Worm (Caenorhabditis elegans) whole organism, L1 larva: ENCODE measurements around the gene F44E2.8.

Source experiments
- ama-1 ChIP-seq: fragments of 150-350 bp; optimal IDR thresholded peaks from 2 replicates; lab custom pipeline; 2014
- jun-1 ChIP-seq: fragments of 150-350 bp; optimal IDR thresholded peaks from 2 replicates; lab custom pipeline; 2014; ENCODE audit warnings: missing biosample characterization, missing genetic modification reagents, missing genetic modification characterization
- lsy-2 ChIP-seq, 2 experiments: fragments of 150-350 bp; optimal IDR thresholded peaks; 2 replicates each; lab custom pipeline; 2014; ENCODE audit warnings: missing biosample characterization in 2 of 2, missing genetic modification characterization in 2 of 2
- mdl-1 ChIP-seq, 2 experiments: fragments of 150-350 bp; optimal IDR thresholded peaks; 2 replicates each; lab custom pipeline; 2014 to 2017; ENCODE audit warnings: missing biosample characterization in 2 of 2, missing genetic modification characterization in 2 of 2, inconsistent platforms in 1 of 2
- mep-1 ChIP-seq: fragments of 150-350 bp; optimal IDR thresholded peaks from 2 replicates; lab custom pipeline; 2014; ENCODE audit warnings: missing biosample characterization, missing genetic modification characterization
- nhr-12 ChIP-seq: sonication (generic microtip); optimal IDR thresholded peaks from 2 replicates; lab custom pipeline; 2017; ENCODE audit warnings: missing biosample characterization, missing genetic modification characterization
- nhr-19 ChIP-seq: fragments of 200-800 bp; sonication (Bioruptor generic); conservative IDR thresholded peaks from 2 replicates; pipeline ENCODE4 v1.3.6; 2022; ENCODE audit warnings: missing genetic modification characterization, missing compliant biosample characterization
- nhr-20 ChIP-seq: sonication (generic microtip); optimal IDR thresholded peaks from 2 replicates; lab custom pipeline; 2016; ENCODE audit warnings: mild to moderate bottlenecking, missing genetic modification characterization, missing compliant biosample characterization
- nhr-77 ChIP-seq: fragments of 150-350 bp; optimal IDR thresholded peaks from 2 replicates; lab custom pipeline; 2014; ENCODE audit warnings: missing biosample characterization, missing genetic modification characterization
- rnt-1 ChIP-seq: sonication (generic microtip); optimal IDR thresholded peaks from 2 replicates; lab custom pipeline; 2016; ENCODE audit warnings: mild to moderate bottlenecking, missing genetic modification characterization, moderate library complexity, missing compliant biosample characterization
- sptf-1 ChIP-seq: fragments of 150-350 bp; optimal IDR thresholded peaks from 2 replicates; lab custom pipeline; 2014; ENCODE audit warnings: missing biosample characterization, missing genetic modification characterization
- unc-62 ChIP-seq: fragments of 150-350 bp; optimal IDR thresholded peaks from 2 replicates; lab custom pipeline; 2014; ENCODE audit warnings: missing biosample characterization, missing genetic modification reagents, missing genetic modification characterization

- TF ChIP-seq unc-62, result no peak
- peak; percentile 56 for TF ChIP-seq rnt-1 (tag; lab: Kevin White, UChicago)
- TF ChIP-seq nhr-12 (tag; lab: Kevin White, UChicago), result no peak
- TF ChIP-seq lsy-2 (tag; optimal IDR thresholded peaks at IDR 0.05; lab: Kevin White, UChicago), result peak in 1 of 2 experiments; percentile 40
- TF ChIP-seq nhr-77, result no peak
- TF ChIP-seq mep-1 (tag; lab: Kevin White, UChicago), result no peak
- TF ChIP-seq sptf-1 (tag; lab: Kevin White, UChicago), result no peak
- TF ChIP-seq nhr-20 (tag; lab: Kevin White, UChicago), result peak; percentile 15
- no peak for TF ChIP-seq ama-1 (lab: Kevin White, UChicago)
- no peak for TF ChIP-seq jun-1 (tag; lab: Kevin White, UChicago)
- no peak for TF ChIP-seq nhr-19
- no peak for TF ChIP-seq mdl-1 (tag; optimal IDR thresholded peaks at IDR 0.05; lab: Kevin White, UChicago)
These were observed 34.0 kb downstream of the F44E2.8 start for ce11 chrIII:8815699-8816098.
